Worm (Caenorhabditis elegans) whole organism, L4/young adult: ENCODE data around the gene C47E8.1.

Source experiments
- W03F9.2 ChIP-seq: fragments of 150-350 bp; optimal IDR thresholded peaks from 2 replicates; lab custom pipeline; 2014; ENCODE audit warnings: missing biosample characterization, missing genetic modification characterization
- him-1 ChIP-seq: sonication (generic microtip); optimal IDR thresholded peaks from 2 replicates; lab custom pipeline; 2016; ENCODE audit warnings: missing genotype, missing genetic modification reagents, missing genetic modification characterization, missing compliant biosample characterization

ce11 chrV:14698005-14698404 is 32.2 kb downstream of the C47E8.1 start:
- no peak for TF ChIP-seq him-1
- no peak for TF ChIP-seq W03F9.2 (tag; lab: Kevin White, UChicago)
